Worm (Caenorhabditis elegans) whole organism, L3 larva: Measurements from ENCODE around the gene T25B9.6.
A peak's percentile ranks its signal among the peaks of the same experiment; 100 is the strongest.

Source experiments
- ZK546.5 ChIP-seq: sonication (generic microtip); optimal IDR thresholded peaks from 2 replicates; lab custom pipeline; 2017; ENCODE audit warnings: missing biosample characterization, missing genetic modification characterization
- aly-2 ChIP-seq: fragments of 150-350 bp; optimal IDR thresholded peaks from 2 replicates; lab custom pipeline; 2014; ENCODE audit warnings: missing biosample characterization, missing genetic modification characterization
- ama-1 ChIP-seq: fragments of 150-350 bp; optimal IDR thresholded peaks from 2 replicates; lab custom pipeline; 2018
- ceh-28 ChIP-seq: fragments of 150-350 bp; optimal IDR thresholded peaks from 2 replicates; lab custom pipeline; 2014; ENCODE audit warnings: missing biosample characterization, missing genetic modification reagents, missing genetic modification characterization
- ceh-9 ChIP-seq: sonication (generic microtip); optimal IDR thresholded peaks from 2 replicates; lab custom pipeline; 2018; ENCODE audit warnings: missing biosample characterization, missing genetic modification characterization
- egl-27 ChIP-seq: sonication (generic microtip); optimal IDR thresholded peaks from 4 replicates; lab custom pipeline; 2017; ENCODE audit warnings: missing biosample characterization, missing genetic modification reagents, missing genetic modification characterization
- egl-5 ChIP-seq: fragments of 150-350 bp; optimal IDR thresholded peaks from 2 replicates; lab custom pipeline; 2017; ENCODE audit warnings: missing biosample characterization, missing genetic modification reagents, missing genetic modification characterization, inconsistent platforms
- elt-2 ChIP-seq: sonication (generic microtip); optimal IDR thresholded peaks from 2 replicates; lab custom pipeline; 2016; ENCODE audit warnings: missing genetic modification reagents, mild to moderate bottlenecking, missing genetic modification characterization, missing compliant biosample characterization
- elt-3 ChIP-seq, 3 experiments: fragments of 150-350 bp in 1 of 3; sonication (generic microtip) in 2 of 3; optimal IDR thresholded peaks; 2 replicates in 2 of 3; 4 replicates in 1 of 3; lab custom pipeline; 2014 to 2017; ENCODE audit warnings: missing biosample characterization in 3 of 3, missing genetic modification characterization in 3 of 3
- fkh-10 ChIP-seq: sonication (generic microtip); optimal IDR thresholded peaks from 2 replicates; lab custom pipeline; 2017; ENCODE audit warnings: missing biosample characterization, missing genetic modification reagents, missing genetic modification characterization
- fkh-2 ChIP-seq: fragments of 150-350 bp; optimal IDR thresholded peaks from 2 replicates; lab custom pipeline; 2014; ENCODE audit warnings: missing biosample characterization, missing genetic modification reagents, missing genetic modification characterization
- fos-1 ChIP-seq: fragments of 150-350 bp; optimal IDR thresholded peaks from 2 replicates; lab custom pipeline; 2014; ENCODE audit warnings: missing biosample characterization, missing genetic modification characterization
- jun-1 ChIP-seq: fragments of 150-350 bp; optimal IDR thresholded peaks from 2 replicates; lab custom pipeline; 2014; ENCODE audit warnings: missing biosample characterization, missing genetic modification reagents, missing genetic modification characterization
- lin-15B ChIP-seq: fragments of 150-350 bp; optimal IDR thresholded peaks from 2 replicates; lab custom pipeline; 2014; ENCODE audit warnings: missing biosample characterization, missing genetic modification characterization
- lin-39 ChIP-seq: fragments of 150-350 bp; optimal IDR thresholded peaks from 2 replicates; lab custom pipeline; 2018; ENCODE audit warnings: missing biosample characterization, missing genetic modification reagents, missing genetic modification characterization
- lsy-12 ChIP-seq: sonication (generic microtip); optimal IDR thresholded peaks from 2 replicates; lab custom pipeline; 2016; ENCODE audit warnings: mild to moderate bottlenecking, missing genetic modification characterization, missing compliant biosample characterization
- mdl-1 ChIP-seq: fragments of 150-350 bp; optimal IDR thresholded peaks from 2 replicates; lab custom pipeline; 2014; ENCODE audit warnings: missing biosample characterization, missing genetic modification characterization
- mml-1 ChIP-seq: fragments of 150-350 bp; sonication (generic microtip); optimal IDR thresholded peaks from 3 replicates; lab custom pipeline; 2014; ENCODE audit warnings: missing biosample characterization, missing genetic modification characterization
- nfya-1 ChIP-seq: sonication (generic microtip); optimal IDR thresholded peaks from 2 replicates; lab custom pipeline; 2017; ENCODE audit warnings: missing genetic modification characterization, mild to moderate bottlenecking, missing compliant biosample characterization, antibody characterized with exemption, moderate library complexity; ENCODE audit not compliant: insufficient read depth
- nhr-11 ChIP-seq: fragments of 150-350 bp; optimal IDR thresholded peaks from 2 replicates; lab custom pipeline; 2014; ENCODE audit warnings: missing biosample characterization, missing genetic modification characterization
- nhr-12 ChIP-seq: fragments of 150-350 bp; optimal IDR thresholded peaks from 2 replicates; lab custom pipeline; 2014; ENCODE audit warnings: missing biosample characterization, missing genetic modification characterization
- nhr-23 ChIP-seq: fragments of 150-350 bp; optimal IDR thresholded peaks from 2 replicates; lab custom pipeline; 2014; ENCODE audit warnings: missing biosample characterization, missing genetic modification reagents, missing genetic modification characterization
- nhr-237 ChIP-seq: fragments of 150-350 bp; optimal IDR thresholded peaks from 2 replicates; lab custom pipeline; 2014; ENCODE audit warnings: missing biosample characterization, missing genetic modification characterization
- nhr-25 ChIP-seq: sonication (generic microtip); optimal IDR thresholded peaks from 2 replicates; lab custom pipeline; 2017; ENCODE audit warnings: missing biosample characterization, missing genetic modification characterization
- nhr-28 ChIP-seq: fragments of 150-350 bp; optimal IDR thresholded peaks from 2 replicates; lab custom pipeline; 2014; ENCODE audit warnings: missing biosample characterization, missing genetic modification characterization
- nhr-43 ChIP-seq: sonication (generic microtip); optimal IDR thresholded peaks from 2 replicates; lab custom pipeline; 2016; ENCODE audit warnings: mild to moderate bottlenecking, missing genetic modification characterization, missing compliant biosample characterization; ENCODE audit not compliant: poor library complexity, severe bottlenecking
- pha-4 ChIP-seq: fragments of 150-350 bp; optimal IDR thresholded peaks from 2 replicates; lab custom pipeline; 2014; ENCODE audit warnings: missing biosample characterization, missing genetic modification reagents, missing genetic modification characterization
- pqm-1 ChIP-seq: fragments of 150-350 bp; optimal IDR thresholded peaks from 2 replicates; lab custom pipeline; 2017; ENCODE audit warnings: missing biosample characterization, missing genetic modification characterization, inconsistent platforms
- sea-2 ChIP-seq: fragments of 150-350 bp; sonication (generic microtip); optimal IDR thresholded peaks from 4 replicates; lab custom pipeline; 2014; ENCODE audit warnings: missing biosample characterization, missing genetic modification reagents, missing genetic modification characterization
- skn-1 ChIP-seq: fragments of 150-350 bp; optimal IDR thresholded peaks from 2 replicates; lab custom pipeline; 2014; ENCODE audit warnings: missing biosample characterization, missing genetic modification characterization
- snpc-4 ChIP-seq: fragments of 150-350 bp; optimal IDR thresholded peaks from 2 replicates; lab custom pipeline; 2014; ENCODE audit warnings: missing biosample characterization, missing genetic modification characterization
- tbx-2 ChIP-seq: sonication (generic microtip); optimal IDR thresholded peaks from 2 replicates; lab custom pipeline; 2016; ENCODE audit warnings: mild to moderate bottlenecking, missing genetic modification characterization, missing compliant biosample characterization
- unc-39 ChIP-seq: sonication (generic microtip); optimal IDR thresholded peaks from 4 replicates; lab custom pipeline; 2017; ENCODE audit warnings: missing biosample characterization, missing genetic modification characterization
- unc-62 ChIP-seq: fragments of 150-350 bp; sonication (generic microtip); optimal IDR thresholded peaks from 4 replicates; lab custom pipeline; 2014; ENCODE audit warnings: missing biosample characterization, missing genetic modification reagents, missing genetic modification characterization
- ztf-11 ChIP-seq: fragments of 150-350 bp; optimal IDR thresholded peaks from 2 replicates; lab custom pipeline; 2014; ENCODE audit warnings: missing biosample characterization, missing genetic modification characterization

Gene T25B9.6

ce11 chrIV:10778582-10778981, 20.6 kb downstream of the T25B9.6 start:
- TF ChIP-seq lsy-12 (tag; lab: Kevin White, UChicago) (peak; percentile 18), elt-2 (no peak), snpc-4 (tag; lab: Kevin White, UChicago) (no peak), sea-2 (GFP tag; lab: Kevin White, UChicago) (no peak), unc-39 (tag; lab: Kevin White, UChicago) (no peak), ceh-28 (tag; lab: Kevin White, UChicago) (peak; percentile 25), pqm-1 (tag; lab: Kevin White, UChicago) (no peak), ztf-11 (tag; lab: Kevin White, UChicago) (no peak), nhr-43 (tag; lab: Kevin White, UChicago) (peak; percentile 32), skn-1 (no peak), nhr-237 (tag; lab: Kevin White, UChicago) (no peak), nhr-23 (peak; percentile 71), nhr-25 (tag; lab: Kevin White, UChicago) (no peak), fkh-10 (GFP tag; lab: Kevin White, UChicago) (no peak), nhr-11 (tag; lab: Kevin White, UChicago) (no peak), ama-1 (lab: Kevin White, UChicago) (peak; percentile 31), nhr-12 (no peak)

- TF ChIP-seq skn-1 (no peak), aly-2 (tag; lab: Kevin White, UChicago) (no peak), jun-1 (tag; lab: Kevin White, UChicago) (no peak), nhr-43 (tag; lab: Kevin White, UChicago) (peak; percentile 16), egl-5 (no peak), snpc-4 (tag; lab: Kevin White, UChicago) (no peak), lin-15B (tag; lab: Kevin White, UChicago) (no peak)
These were observed 21.4 kb downstream of the T25B9.6 start for ce11 chrIV:10779328-10779727.

- TF ChIP-seq lin-15B (tag; lab: Kevin White, UChicago) (no peak), nhr-11 (tag; lab: Kevin White, UChicago) (no peak), tbx-2 (tag; lab: Kevin White, UChicago) (no peak), fos-1 (tag; lab: Kevin White, UChicago) (no peak), fkh-10 (GFP tag; lab: Kevin White, UChicago) (no peak), lin-39 (tag; lab: Kevin White, UChicago) (no peak), ceh-9 (tag; lab: Kevin White, UChicago) (no peak), elt-3 (tag; optimal IDR thresholded peaks at IDR 0.05; lab: Kevin White, UChicago) (no peak), mml-1 (tag; lab: Kevin White, UChicago) (no peak), sea-2 (GFP tag; lab: Kevin White, UChicago) (no peak), unc-62 (GFP tag; lab: Kevin White, UChicago) (no peak), fkh-2 (tag; lab: Kevin White, UChicago) (no peak), nhr-12 (no peak), nhr-28 (no peak), pha-4 (no peak)
These were observed 22.6 kb downstream of the T25B9.6 start, which contains the start of gene swt-3 for ce11 chrIV:10780583-10780982. TSS of gene swt-3 (minus strand) at chrIV:10780683.

ce11 chrIV:10781346-10781745, 23.4 kb downstream of the T25B9.6 start:
- no peak for TF ChIP-seq nhr-237 (tag; lab: Kevin White, UChicago)
- TF ChIP-seq elt-3 (tag; optimal IDR thresholded peaks at IDR 0.05; lab: Kevin White, UChicago): peak in 1 of 3 experiments; percentile 21

ce11 chrIV:10782014-10782413, 24.1 kb downstream of the T25B9.6 start:
- peak; percentile 58 for TF ChIP-seq mdl-1 (tag; lab: Kevin White, UChicago)
- peak in 2 of 3 experiments; percentile 43 to 69 for TF ChIP-seq elt-3 (tag; optimal IDR thresholded peaks at IDR 0.05; lab: Kevin White, UChicago)
- peak; percentile 19 for TF ChIP-seq lsy-12 (tag; lab: Kevin White, UChicago)
- TF ChIP-seq mml-1 (tag; lab: Kevin White, UChicago): peak; percentile 22
- peak; percentile 26 for TF ChIP-seq egl-27 (tag; lab: Kevin White, UChicago)
- no peak for TF ChIP-seq pqm-1 (tag; lab: Kevin White, UChicago)
- TF ChIP-seq nhr-23: peak; percentile 91
- TF ChIP-seq ztf-11 (tag; lab: Kevin White, UChicago): no peak
- no peak for TF ChIP-seq ZK546.5 (tag; lab: Kevin White, UChicago)
- peak; percentile 92 for TF ChIP-seq nhr-43 (tag; lab: Kevin White, UChicago)
- peak; percentile 73 for TF ChIP-seq nfya-1 (tag; lab: Kevin White, UChicago)
- TF ChIP-seq ceh-28 (tag; lab: Kevin White, UChicago): peak; percentile 18
- TF ChIP-seq nhr-25 (tag; lab: Kevin White, UChicago): peak; percentile 72
